Worm (Caenorhabditis elegans) whole organism, L4 larva: ENCODE measurements around the gene che-10.

Source experiments
- F37D6.2 ChIP-seq: sonication (generic microtip); optimal IDR thresholded peaks from 2 replicates; lab custom pipeline; 2016; ENCODE audit warnings: mild to moderate bottlenecking, missing genetic modification characterization, missing compliant biosample characterization
- R02D3.7 ChIP-seq: fragments of 150-350 bp; sonication (generic microtip); optimal IDR thresholded peaks from 3 replicates; lab custom pipeline; 2014; ENCODE audit warnings: missing biosample characterization, missing genetic modification characterization
- T26A8.4 ChIP-seq: fragments of 200-800 bp; sonication (Bioruptor generic); IDR thresholded peaks from 2 replicates; pipeline ENCODE4 v1.3.6; 2022; ENCODE audit warnings: missing genetic modification characterization, missing compliant biosample characterization
- ZK337.2 ChIP-seq: fragments of 200-800 bp; sonication (Bioruptor generic); IDR thresholded peaks from 2 replicates; pipeline ENCODE4 v1.3.6; 2022; ENCODE audit warnings: missing genetic modification reagents, missing genetic modification characterization, missing compliant biosample characterization
- ZK546.5 ChIP-seq, 2 experiments: sonication (generic microtip); optimal IDR thresholded peaks; 2 replicates each; lab custom pipeline; 2017; ENCODE audit warnings: missing biosample characterization in 2 of 2, missing genetic modification characterization in 2 of 2
- attf-4 ChIP-seq: sonication (generic microtip); optimal IDR thresholded peaks from 3 replicates; lab custom pipeline; 2017; ENCODE audit warnings: missing biosample characterization, missing genetic modification characterization
- ceh-32 ChIP-seq: sonication (generic microtip); optimal IDR thresholded peaks from 2 replicates; lab custom pipeline; 2016; ENCODE audit warnings: mild to moderate bottlenecking, missing genetic modification characterization, missing compliant biosample characterization; ENCODE audit not compliant: poor library complexity
- ceh-44 ChIP-seq: fragments of 200-800 bp; sonication (Bioruptor generic); IDR thresholded peaks from 2 replicates; pipeline ENCODE4 v1.3.6; 2022; ENCODE audit warnings: missing genetic modification reagents, missing genetic modification characterization, missing compliant biosample characterization
- ceh-62 ChIP-seq: sonication (generic microtip); optimal IDR thresholded peaks from 2 replicates; lab custom pipeline; 2017; ENCODE audit warnings: missing biosample characterization, missing genetic modification characterization
- ceh-82 ChIP-seq: sonication (generic microtip); optimal IDR thresholded peaks from 2 replicates; lab custom pipeline; 2017; ENCODE audit warnings: missing biosample characterization, missing genetic modification characterization
- ces-1 ChIP-seq: fragments of 150-350 bp; sonication (generic microtip); optimal IDR thresholded peaks from 4 replicates; lab custom pipeline; 2014; ENCODE audit warnings: missing biosample characterization, missing genetic modification reagents, missing genetic modification characterization
- daf-16 ChIP-seq, 3 experiments: sonication (generic microtip); optimal IDR thresholded peaks; 2 replicates each; lab custom pipeline; 2016 to 2017; ENCODE audit warnings: missing genetic modification characterization in 3 of 3, missing genetic modification reagents in 3 of 3, mild to moderate bottlenecking in 2 of 3, missing compliant biosample characterization in 2 of 3, missing biosample characterization in 1 of 3, moderate library complexity in 1 of 3
- daf-19 ChIP-seq: fragments of 200-800 bp; sonication (Bioruptor generic); conservative IDR thresholded peaks from 2 replicates; pipeline ENCODE4 v1.3.6; 2022; ENCODE audit warnings: missing genetic modification characterization, missing compliant biosample characterization
- dmd-6 ChIP-seq: fragments of 200-800 bp; sonication (Bioruptor generic); IDR thresholded peaks from 2 replicates; pipeline ENCODE4 v1.3.6; 2022; ENCODE audit warnings: missing genetic modification reagents, missing genetic modification characterization, missing compliant biosample characterization
- dmd-8 ChIP-seq: fragments of 200-800 bp; sonication (Bioruptor generic); IDR thresholded peaks from 2 replicates; pipeline ENCODE4 v1.3.6; 2022; ENCODE audit warnings: missing genetic modification characterization, missing compliant biosample characterization
- egl-43 ChIP-seq: fragments of 200-800 bp; sonication (Bioruptor generic); IDR thresholded peaks from 2 replicates; pipeline ENCODE4 v1.3.6; 2022; ENCODE audit warnings: missing genetic modification reagents, missing genetic modification characterization, missing compliant biosample characterization
- fkh-10 ChIP-seq: fragments of 150-350 bp; optimal IDR thresholded peaks from 2 replicates; lab custom pipeline; 2014; ENCODE audit warnings: missing biosample characterization, missing genetic modification reagents, missing genetic modification characterization
- hlh-11 ChIP-seq: fragments of 200-800 bp; sonication (Bioruptor generic); optimal IDR thresholded peaks from 2 replicates; lab custom pipeline; 2018; ENCODE audit warnings: mild to moderate bottlenecking, missing genetic modification characterization, missing compliant biosample characterization
- hlh-30 ChIP-seq: sonication (generic microtip); optimal IDR thresholded peaks from 2 replicates; lab custom pipeline; 2017; ENCODE audit warnings: antibody characterized with exemption, mild to moderate bottlenecking, missing genetic modification characterization, missing compliant biosample characterization; ENCODE audit not compliant: insufficient read depth
- jun-1 ChIP-seq: fragments of 150-350 bp; optimal IDR thresholded peaks from 2 replicates; lab custom pipeline; 2014; ENCODE audit warnings: missing biosample characterization, missing genetic modification reagents, missing genetic modification characterization
- lim-7 ChIP-seq: fragments of 200-800 bp; sonication (Bioruptor generic); IDR thresholded peaks from 2 replicates; pipeline ENCODE4 v1.3.6; 2022; ENCODE audit warnings: missing genetic modification characterization, missing compliant biosample characterization
- lin-1 ChIP-seq: fragments of 200-800 bp; sonication (Bioruptor generic); IDR thresholded peaks from 2 replicates; pipeline ENCODE4 v1.3.6; 2022; ENCODE audit warnings: missing genetic modification reagents, missing genetic modification characterization, missing compliant biosample characterization
- lin-15B ChIP-seq: fragments of 150-350 bp; sonication (generic microtip); optimal IDR thresholded peaks from 3 replicates; lab custom pipeline; 2014; ENCODE audit warnings: missing biosample characterization, missing genetic modification characterization
- lin-29 ChIP-seq: fragments of 200-800 bp; sonication (Bioruptor generic); IDR thresholded peaks from 2 replicates; pipeline ENCODE4 v1.3.6; 2022; ENCODE audit warnings: missing genetic modification reagents, missing genetic modification characterization, missing compliant biosample characterization
- lin-38 ChIP-seq: fragments of 200-800 bp; sonication (Bioruptor generic); IDR thresholded peaks from 2 replicates; pipeline ENCODE4 v1.3.6; 2022; ENCODE audit warnings: missing genetic modification reagents, missing genetic modification characterization, missing compliant biosample characterization
- lsy-2 ChIP-seq, 2 experiments: fragments of 150-350 bp in 1 of 2; sonication (generic microtip) in 1 of 2; optimal IDR thresholded peaks; 2 replicates each; lab custom pipeline; 2014 to 2017; ENCODE audit warnings: missing biosample characterization in 2 of 2, missing genetic modification characterization in 2 of 2
- mep-1 ChIP-seq: fragments of 150-350 bp; sonication (generic microtip); optimal IDR thresholded peaks from 3 replicates; lab custom pipeline; 2014; ENCODE audit warnings: missing biosample characterization, missing genetic modification characterization
- nhr-111 ChIP-seq: fragments of 200-800 bp; sonication (Bioruptor generic); optimal IDR thresholded peaks from 2 replicates; lab custom pipeline; 2018; ENCODE audit warnings: mild to moderate bottlenecking, missing genetic modification characterization, missing compliant biosample characterization
- nhr-237 ChIP-seq: sonication (generic microtip); optimal IDR thresholded peaks from 2 replicates; lab custom pipeline; 2017; ENCODE audit warnings: missing biosample characterization, missing genetic modification characterization
- nhr-25 ChIP-seq: sonication (generic microtip); optimal IDR thresholded peaks from 2 replicates; lab custom pipeline; 2017; ENCODE audit warnings: missing genetic modification characterization, mild to moderate bottlenecking, missing compliant biosample characterization, antibody characterized with exemption, moderate library complexity, borderline replicate concordance; ENCODE audit not compliant: insufficient read depth
- nhr-28 ChIP-seq: fragments of 150-350 bp; optimal IDR thresholded peaks from 2 replicates; lab custom pipeline; 2014; ENCODE audit warnings: missing biosample characterization, missing genetic modification characterization
- nhr-48 ChIP-seq: sonication (generic microtip); optimal IDR thresholded peaks from 2 replicates; lab custom pipeline; 2016; ENCODE audit warnings: mild to moderate bottlenecking, missing genetic modification characterization, missing compliant biosample characterization
- nhr-6 ChIP-seq: fragments of 150-350 bp; optimal IDR thresholded peaks from 2 replicates; lab custom pipeline; 2014; ENCODE audit warnings: missing biosample characterization, missing genetic modification characterization
- nhr-77 ChIP-seq: fragments of 150-350 bp; optimal IDR thresholded peaks from 2 replicates; lab custom pipeline; 2014; ENCODE audit warnings: missing biosample characterization, missing genetic modification characterization
- pha-4 ChIP-seq, 2 experiments: fragments of 150-350 bp in 1 of 2; fragments of 200-800 bp in 1 of 2; sonication (Bioruptor generic) in 1 of 2; IDR thresholded peaks in 1 of 2; optimal IDR thresholded peaks in 1 of 2; 2 replicates each; pipeline versions ENCODE4 v1.3.6 to Lab custom; 2014 to 2022; ENCODE audit warnings: missing genetic modification characterization in 2 of 2, missing genetic modification reagents in 2 of 2, missing biosample characterization in 1 of 2, missing compliant biosample characterization in 1 of 2
- php-3 ChIP-seq: fragments of 200-800 bp; sonication (Bioruptor generic); IDR thresholded peaks from 2 replicates; pipeline ENCODE4 v1.3.6; 2022; ENCODE audit warnings: missing genetic modification reagents, missing genetic modification characterization, missing compliant biosample characterization
- pqm-1 ChIP-seq: sonication (generic microtip); optimal IDR thresholded peaks from 2 replicates; lab custom pipeline; 2017; ENCODE audit warnings: missing biosample characterization, missing genetic modification characterization
- skn-1 ChIP-seq: fragments of 150-350 bp; optimal IDR thresholded peaks from 2 replicates; lab custom pipeline; 2014; ENCODE audit warnings: missing biosample characterization, missing genetic modification characterization
- snpc-4 ChIP-seq: fragments of 150-350 bp; optimal IDR thresholded peaks from 2 replicates; lab custom pipeline; 2014; ENCODE audit warnings: missing biosample characterization, missing genetic modification characterization
- spr-1 ChIP-seq: sonication (generic microtip); optimal IDR thresholded peaks from 2 replicates; lab custom pipeline; 2016; ENCODE audit warnings: mild to moderate bottlenecking, missing genetic modification characterization, missing compliant biosample characterization
- tag-97 ChIP-seq: fragments of 200-800 bp; sonication (Bioruptor generic); IDR thresholded peaks from 2 replicates; pipeline ENCODE4 v1.3.6; 2022; ENCODE audit warnings: missing genetic modification characterization, missing compliant biosample characterization
- zfp-2 ChIP-seq: sonication (generic microtip); optimal IDR thresholded peaks from 2 replicates; lab custom pipeline; 2016; ENCODE audit warnings: mild to moderate bottlenecking, missing genetic modification characterization, missing compliant biosample characterization
- zip-11 ChIP-seq: fragments of 200-800 bp; sonication (Bioruptor generic); IDR thresholded peaks from 2 replicates; pipeline ENCODE4 v1.3.6; 2022; ENCODE audit warnings: missing genetic modification characterization, missing compliant biosample characterization
- zip-2 ChIP-seq: fragments of 150-350 bp; optimal IDR thresholded peaks from 2 replicates; lab custom pipeline; 2014; ENCODE audit warnings: missing biosample characterization, missing genetic modification characterization
- ztf-11 ChIP-seq: fragments of 150-350 bp; optimal IDR thresholded peaks from 2 replicates; lab custom pipeline; 2014; ENCODE audit warnings: missing biosample characterization, missing genetic modification characterization
- ztf-7 ChIP-seq: fragments of 150-350 bp; optimal IDR thresholded peaks from 2 replicates; lab custom pipeline; 2014; ENCODE audit warnings: missing biosample characterization, missing genetic modification characterization

Gene che-10

DNA sequence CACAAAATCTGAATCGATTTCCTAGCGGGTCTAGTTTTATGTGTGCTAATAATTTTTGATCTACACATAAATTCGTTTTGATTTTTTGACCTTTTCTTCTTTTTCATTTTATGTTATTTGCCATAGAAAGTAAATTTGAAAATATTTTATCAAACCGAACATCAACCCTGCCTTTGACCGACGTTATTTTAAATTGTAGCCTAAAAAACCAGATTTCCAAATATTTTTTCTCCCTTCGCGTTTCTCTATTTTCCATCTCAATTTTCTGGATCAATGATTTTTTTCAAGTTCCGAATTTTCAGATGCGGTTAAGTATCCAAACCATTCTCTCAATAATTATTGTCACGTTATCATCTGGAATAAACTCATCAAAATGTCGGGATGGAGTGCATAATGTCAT lies 39.8 kb upstream of the che-10 start, which contains the start of gene T05A7.1:
TSS of gene T05A7.1 (plus strand) at position 301 of the 400 bp plus-strand sequence.
- TF ChIP-seq lin-38 = no peak
- no peak for TF ChIP-seq tag-97 (GFP tag; lab: Robert Waterston, UW)
- TF ChIP-seq mep-1 (tag; lab: Kevin White, UChicago) = no peak
- TF ChIP-seq lin-15B = no peak
- no peak for TF ChIP-seq ceh-82 (tag; lab: Kevin White, UChicago)
- no peak for TF ChIP-seq dmd-8
- TF ChIP-seq skn-1 (tag; lab: Kevin White, UChicago) = no peak
- no peak for TF ChIP-seq ztf-7
- no peak for TF ChIP-seq T26A8.4 (GFP tag; lab: Robert Waterston, UW)
- no peak for TF ChIP-seq zip-2 (tag; lab: Kevin White, UChicago)
- no peak for TF ChIP-seq nhr-25 (tag; lab: Kevin White, UChicago)
- no peak for TF ChIP-seq jun-1

DNA sequence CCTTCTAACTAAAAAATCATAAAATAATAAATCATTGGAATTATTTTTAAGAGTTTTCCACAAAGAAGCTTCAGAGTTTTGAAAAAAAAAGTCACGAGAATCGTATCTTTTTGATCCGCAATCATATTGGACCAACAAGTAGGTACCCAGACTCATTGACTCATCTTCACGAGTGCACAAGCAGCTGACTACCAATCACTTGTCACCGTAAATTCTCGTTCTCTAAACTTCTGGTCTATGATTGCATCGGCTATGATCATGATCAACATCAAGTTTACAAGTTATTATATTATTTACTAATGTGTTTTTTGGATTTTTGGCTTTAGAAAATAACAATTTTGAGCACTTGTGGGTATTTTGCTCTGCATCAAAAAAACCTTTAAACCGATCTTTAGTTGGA lies 38.1 kb upstream of the che-10 start:
- TF ChIP-seq nhr-237 (tag; lab: Kevin White, UChicago) (no peak), lin-15B (no peak), zfp-2 (no peak), daf-16 (GFP tag; optimal IDR thresholded peaks at IDR 0.05; lab: Kevin White, UChicago) (peak in 1 of 2 experiments; percentile 19), daf-16 (tag; optimal IDR thresholded peaks at IDR 0.05; lab: Kevin White, UChicago) (no peak), hlh-30 (peak; percentile 23), F37D6.2 (no peak), spr-1 (tag; lab: Kevin White, UChicago) (no peak), nhr-6 (tag; lab: Kevin White, UChicago) (no peak)

DNA sequence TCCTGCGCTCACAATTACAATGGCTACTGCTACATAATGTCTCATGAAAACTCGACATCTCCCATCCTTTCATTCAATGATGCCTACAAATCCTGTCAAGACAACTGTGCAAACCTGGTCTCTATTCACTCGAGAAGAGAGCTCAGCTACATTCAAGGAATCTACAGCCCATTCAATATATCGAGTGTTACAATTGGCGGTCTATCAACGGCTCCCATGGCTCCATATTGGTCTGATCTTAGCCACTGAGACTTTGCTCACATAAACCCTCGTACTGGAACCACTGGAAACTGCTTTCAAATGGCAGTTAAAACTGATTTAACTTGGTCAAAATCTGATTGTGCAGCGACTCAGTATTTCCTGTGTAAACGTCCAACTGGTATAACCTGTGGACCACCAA lies 37.3 kb upstream of the che-10 start, which contains the start of gene T05A7.3:
TSS of gene T05A7.3 (plus strand) at position 301 of the 400 bp plus-strand sequence.
- TF ChIP-seq egl-43 (GFP tag; lab: Robert Waterston, UW) = no peak
- no peak for TF ChIP-seq nhr-111 (GFP tag; lab: Kevin White, UChicago)
- no peak for TF ChIP-seq zip-11
- no peak for TF ChIP-seq ceh-82 (tag; lab: Kevin White, UChicago)
- no peak for TF ChIP-seq dmd-8
- TF ChIP-seq R02D3.7 (tag; lab: Kevin White, UChicago) = no peak
- no peak for TF ChIP-seq ces-1 (GFP tag; lab: Kevin White, UChicago)
- no peak for TF ChIP-seq attf-4
- no peak for TF ChIP-seq zip-2 (tag; lab: Kevin White, UChicago)
- no peak for TF ChIP-seq lin-15B
- no peak for TF ChIP-seq ZK337.2 (GFP tag; lab: Robert Waterston, UW)
- TF ChIP-seq ceh-32 (tag; lab: Kevin White, UChicago) = no peak

- TF ChIP-seq nhr-77 (tag; lab: Kevin White, UChicago) (peak; percentile 45), hlh-11 (tag; lab: Kevin White, UChicago) (peak; percentile 27), ZK546.5 (tag; optimal IDR thresholded peaks at IDR 0.05; lab: Kevin White, UChicago) (no peak), pqm-1 (tag; lab: Kevin White, UChicago) (peak; percentile 98), fkh-10 (GFP tag; lab: Kevin White, UChicago) (no peak), nhr-48 (tag; lab: Kevin White, UChicago) (peak; percentile 21), php-3 (GFP tag; lab: Robert Waterston, UW) (no peak), nhr-28 (peak; percentile 84), zfp-2 (no peak), jun-1 (no peak), pha-4 (GFP tag; IDR thresholded peaks at IDR 0.05; lab: Robert Waterston, UW) (no peak), pha-4 (tag; optimal IDR thresholded peaks at IDR 0.05; lab: Kevin White, UChicago) (no peak), R02D3.7 (tag; lab: Kevin White, UChicago) (no peak), daf-19 (GFP tag; lab: Robert Waterston, UW) (no peak), snpc-4 (tag; lab: Kevin White, UChicago) (no peak), dmd-6 (peak; percentile 70), daf-16 (GFP tag; optimal IDR thresholded peaks at IDR 0.05; lab: Kevin White, UChicago) (no peak), daf-16 (tag; optimal IDR thresholded peaks at IDR 0.05; lab: Kevin White, UChicago) (peak; percentile 66), lin-29 (GFP tag; lab: Robert Waterston, UW) (no peak), lsy-2 (tag; optimal IDR thresholded peaks at IDR 0.05; lab: Kevin White, UChicago) (peak in 1 of 2 experiments; percentile 11), ztf-11 (tag; lab: Kevin White, UChicago) (no peak), ceh-44 (GFP tag; lab: Robert Waterston, UW) (no peak), ceh-62 (tag; lab: Kevin White, UChicago) (no peak), lin-1 (GFP tag; lab: Robert Waterston, UW) (0 out of 2 replicates have a peak, but pooled peaks have one; percentile 42), lim-7 (GFP tag; lab: Robert Waterston, UW) (no peak)
These were observed 36.0 kb upstream of the che-10 start for ce11 chrII:4674188-4674587.
